Worm (Caenorhabditis elegans) whole organism, mixed stage, embryonic: ENCODE measurements around the gene orc-3.
"Not testable (repeated sequence)": the region's sequence is repeated elsewhere in the genome, so short reads cannot be mapped to it uniquely, and the experiment has no call there.

Experiments used
- bed-3 ChIP-seq: fragments of 200-800 bp; sonication (Bioruptor generic); optimal IDR thresholded peaks from 3 replicates; lab custom pipeline; 2018; ENCODE audit warnings: mild to moderate bottlenecking, missing genetic modification characterization, moderate library complexity, missing compliant biosample characterization
- blmp-1 ChIP-seq: fragments of 150-350 bp; optimal IDR thresholded peaks from 2 replicates; lab custom pipeline; 2014; ENCODE audit warnings: missing biosample characterization, missing genetic modification characterization
- ceh-43 ChIP-seq: fragments of 200-800 bp; sonication (Bioruptor generic); optimal IDR thresholded peaks from 2 replicates; lab custom pipeline; 2018; ENCODE audit warnings: mild to moderate bottlenecking, missing genetic modification characterization, moderate library complexity, missing compliant biosample characterization
- ceh-83 ChIP-seq: fragments of 200-800 bp; sonication (Bioruptor generic); optimal IDR thresholded peaks from 2 replicates; lab custom pipeline; 2018; ENCODE audit warnings: mild to moderate bottlenecking, missing genetic modification characterization, missing compliant biosample characterization
- elt-3 ChIP-seq: fragments of 150-350 bp; optimal IDR thresholded peaks from 2 replicates; lab custom pipeline; 2014; ENCODE audit warnings: missing biosample characterization, missing genetic modification characterization
- ham-2 ChIP-seq: fragments of 200-800 bp; sonication (Bioruptor generic); optimal IDR thresholded peaks from 2 replicates; lab custom pipeline; 2018; ENCODE audit warnings: mild to moderate bottlenecking, missing genetic modification characterization, missing compliant biosample characterization
- lin-32 ChIP-seq: fragments of 200-800 bp; sonication (Bioruptor generic); optimal IDR thresholded peaks from 2 replicates; lab custom pipeline; 2018; ENCODE audit warnings: mild to moderate bottlenecking, missing genetic modification characterization, missing compliant biosample characterization
- mab-5 ChIP-seq: fragments of 150-350 bp; optimal IDR thresholded peaks from 2 replicates; lab custom pipeline; 2014; ENCODE audit warnings: missing biosample characterization, missing genetic modification characterization
- mls-2 ChIP-seq: sonication (generic microtip); optimal IDR thresholded peaks from 2 replicates; lab custom pipeline; 2016; ENCODE audit warnings: mild to moderate bottlenecking, missing genetic modification characterization, moderate library complexity, missing compliant biosample characterization
- nhr-12 ChIP-seq: fragments of 150-350 bp; optimal IDR thresholded peaks from 2 replicates; lab custom pipeline; 2014; ENCODE audit warnings: missing biosample characterization, missing genetic modification characterization
- nhr-2 ChIP-seq: fragments of 150-350 bp; optimal IDR thresholded peaks from 2 replicates; lab custom pipeline; 2014; ENCODE audit warnings: missing biosample characterization, missing genetic modification characterization
- nhr-237 ChIP-seq: fragments of 150-350 bp; optimal IDR thresholded peaks from 2 replicates; lab custom pipeline; 2014; ENCODE audit warnings: missing biosample characterization, missing genetic modification characterization
- nhr-28 ChIP-seq: fragments of 150-350 bp; optimal IDR thresholded peaks from 2 replicates; lab custom pipeline; 2014; ENCODE audit warnings: missing biosample characterization, missing genetic modification characterization
- nhr-76 ChIP-seq: sonication (generic microtip); optimal IDR thresholded peaks from 2 replicates; lab custom pipeline; 2017; ENCODE audit warnings: missing biosample characterization, missing genetic modification characterization
- snpc-4 ChIP-seq: fragments of 150-350 bp; optimal IDR thresholded peaks from 2 replicates; lab custom pipeline; 2014; ENCODE audit warnings: missing biosample characterization, missing genetic modification characterization
- tbx-8 ChIP-seq: fragments of 200-800 bp; sonication (Bioruptor generic); optimal IDR thresholded peaks from 2 replicates; lab custom pipeline; 2018; ENCODE audit warnings: mild to moderate bottlenecking, missing genetic modification characterization, moderate library complexity, missing compliant biosample characterization
- unc-39 ChIP-seq: fragments of 150-350 bp; optimal IDR thresholded peaks from 2 replicates; lab custom pipeline; 2014; ENCODE audit warnings: missing biosample characterization, missing genetic modification characterization
- unc-62 ChIP-seq: fragments of 150-350 bp; optimal IDR thresholded peaks from 2 replicates; lab custom pipeline; 2014; ENCODE audit warnings: missing biosample characterization, missing genetic modification reagents, missing genetic modification characterization

Gene orc-3

DNA sequence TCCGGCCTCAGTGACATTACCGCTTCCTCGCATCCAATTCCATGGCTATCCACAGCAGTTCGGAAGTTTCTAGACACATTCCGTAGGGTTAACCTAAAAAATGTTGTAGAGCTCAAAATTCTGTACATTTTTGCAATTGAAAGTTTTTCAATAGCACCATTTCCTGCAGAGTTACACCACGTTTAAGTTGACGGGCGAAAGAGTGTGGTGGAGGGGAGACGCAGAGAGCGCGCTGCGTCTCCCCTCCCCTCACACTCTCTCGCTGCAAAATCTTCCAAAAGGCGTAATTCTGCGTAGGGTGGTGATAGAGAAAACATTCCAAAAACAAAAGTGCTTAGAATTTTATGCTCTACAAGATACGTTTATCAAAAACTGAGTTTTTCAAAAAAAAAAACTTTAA is 40.4 kb downstream of the orc-3 start:
- TF ChIP-seq bed-3 (GFP tag; lab: Kevin White, UChicago) (no peak), nhr-2 (tag; lab: Kevin White, UChicago) (no peak), mab-5 (tag; lab: Kevin White, UChicago) (no peak), snpc-4 (tag; lab: Kevin White, UChicago) (no peak), mls-2 (tag; lab: Kevin White, UChicago) (no peak), nhr-12 (tag; lab: Kevin White, UChicago) (no peak), elt-3 (tag; lab: Kevin White, UChicago) (no peak), blmp-1 (tag; lab: Kevin White, UChicago) (no peak), lin-32 (GFP tag; lab: Kevin White, UChicago) (no peak)

DNA sequence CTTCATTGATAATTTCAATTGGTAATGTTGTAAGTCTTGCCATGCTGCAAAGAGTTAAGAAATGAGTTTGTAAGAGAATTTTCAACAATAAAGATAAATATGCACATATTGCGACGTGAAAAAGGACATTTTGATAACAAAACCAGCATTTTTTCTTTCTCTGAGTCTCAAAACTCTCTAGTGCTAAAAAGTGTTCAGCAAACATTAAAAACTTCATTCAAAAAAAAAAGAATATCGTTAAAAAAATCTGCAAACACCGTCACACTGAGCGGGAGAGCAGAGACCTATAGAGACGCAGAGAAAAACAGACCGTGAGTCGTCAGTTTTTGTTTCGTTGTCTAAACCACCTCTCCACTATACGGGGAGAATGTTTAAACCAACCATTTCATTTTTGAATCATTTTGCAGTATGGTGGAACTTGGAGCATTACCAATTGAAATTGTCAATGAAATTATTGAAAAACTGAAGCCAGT is 41.2 kb downstream of the orc-3 start, which contains the start of the genes fbxa-76 and fbxa-77:
Gene fbxa-76, minus strand, starts transcription at position 51 of the 473 bp plus-strand sequence.
Gene fbxa-77, plus strand, starts transcription at position 365 of the 473 bp plus-strand sequence.
- TF ChIP-seq ham-2 (GFP tag; lab: Kevin White, UChicago) (no peak), unc-39 (tag; lab: Kevin White, UChicago) (no peak), nhr-76 (no peak), mls-2 (tag; lab: Kevin White, UChicago) (no peak), tbx-8 (GFP tag; lab: Kevin White, UChicago) (no peak), unc-62 (GFP tag; lab: Kevin White, UChicago) (no peak)

DNA sequence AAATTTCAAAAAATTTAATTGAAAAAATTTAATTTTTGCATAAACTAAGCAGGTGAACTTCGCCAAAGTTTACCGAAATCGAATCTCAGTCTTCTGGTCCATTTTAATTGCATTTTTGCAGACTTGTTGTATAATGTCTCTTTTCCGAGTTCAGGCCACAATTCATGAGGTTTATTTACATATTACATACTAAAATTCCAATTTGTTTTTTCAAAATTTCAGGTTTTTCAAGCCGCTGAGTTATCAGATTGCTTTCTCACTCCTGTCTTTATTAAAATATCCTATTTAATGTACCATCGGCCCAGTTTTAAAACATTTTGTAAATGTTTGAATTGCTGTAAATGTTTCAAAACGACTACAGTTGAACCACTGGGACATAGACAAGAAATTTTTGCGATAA is 48.6 kb downstream of the orc-3 start, which contains the start of gene fbxa-208:
Gene fbxa-208, plus strand, starts transcription at position 301 of the 400 bp plus-strand sequence.
- TF ChIP-seq ceh-43 (GFP tag; lab: Kevin White, UChicago); nhr-28 (tag; lab: Kevin White, UChicago); ham-2 (GFP tag; lab: Kevin White, UChicago): not testable (repeated sequence)

DNA sequence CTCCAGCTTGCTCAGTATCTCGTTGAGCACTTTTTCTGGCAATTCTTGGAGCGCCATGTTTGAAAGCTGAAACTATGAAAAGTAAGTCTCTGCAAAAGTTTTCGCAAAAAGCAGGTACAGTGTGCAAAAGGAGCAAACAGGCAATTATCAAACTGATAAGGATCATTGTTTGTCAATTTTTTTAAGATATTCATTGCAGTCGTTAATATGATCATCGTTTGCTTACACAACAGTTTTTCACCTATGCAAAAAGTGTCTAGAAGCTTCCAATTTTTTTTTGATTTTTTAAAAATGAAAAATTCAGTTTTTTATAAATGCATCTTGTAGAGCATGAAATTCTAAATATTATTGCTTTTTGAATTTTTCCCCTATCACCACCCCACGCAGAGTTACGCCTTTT is 50.4 kb downstream of the orc-3 start, which contains the start of gene fbxa-78:
Gene fbxa-78, minus strand, starts transcription at position 101 of the 400 bp plus-strand sequence.
- TF ChIP-seq blmp-1 (tag; lab: Kevin White, UChicago); nhr-237; ceh-83 (GFP tag; lab: Kevin White, UChicago): not testable (repeated sequence)
